Worm (Caenorhabditis elegans) whole organism, mixed stage, embryonic: ENCODE measurements around the gene mrps-18.C.

Experiments
- M03D4.4 ChIP-seq: sonication (generic microtip); optimal IDR thresholded peaks from 2 replicates; lab custom pipeline; 2017; ENCODE audit warnings: mild to moderate bottlenecking, missing genetic modification characterization, missing compliant biosample characterization
- bed-3 ChIP-seq: fragments of 200-800 bp; sonication (Bioruptor generic); optimal IDR thresholded peaks from 3 replicates; lab custom pipeline; 2018; ENCODE audit warnings: mild to moderate bottlenecking, missing genetic modification characterization, moderate library complexity, missing compliant biosample characterization
- flh-1 ChIP-seq: fragments of 200-800 bp; sonication (Bioruptor generic); optimal IDR thresholded peaks from 2 replicates; lab custom pipeline; 2018; ENCODE audit warnings: mild to moderate bottlenecking, missing genetic modification characterization, moderate library complexity, missing compliant biosample characterization

DNA sequence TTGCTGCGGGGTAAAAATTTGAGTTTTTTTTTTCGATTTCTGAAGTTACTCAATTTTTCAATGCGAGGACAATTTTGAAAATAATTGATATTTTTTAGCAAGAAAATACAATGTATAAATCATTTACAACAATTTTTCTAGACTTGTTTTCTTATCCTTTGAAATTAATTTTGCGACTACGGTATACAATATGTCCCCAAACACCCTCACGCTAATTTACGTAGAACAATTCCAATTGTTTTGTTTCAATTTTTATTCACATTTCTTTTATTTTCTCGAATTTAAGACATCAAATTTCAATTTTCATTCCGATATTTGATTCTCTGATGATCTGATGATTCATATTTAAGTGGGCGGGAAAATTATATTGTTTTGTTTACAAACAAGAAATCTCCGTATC lies 46.0 kb downstream of the mrps-18.C start:
- TF ChIP-seq bed-3 (GFP tag; lab: Kevin White, UChicago): no peak
- no peak for TF ChIP-seq flh-1 (GFP tag; lab: Kevin White, UChicago)
- no peak for TF ChIP-seq M03D4.4 (tag; lab: Kevin White, UChicago)
